Worm (Caenorhabditis elegans) whole organism, L4 larva: Measurements from ENCODE around the gene C14A6.7.
A peak's percentile ranks its signal among the peaks of the same experiment; 100 is the strongest.

ENCODE experiments used
- F37D6.2 ChIP-seq: sonication (generic microtip); optimal IDR thresholded peaks from 2 replicates; lab custom pipeline; 2016; ENCODE audit warnings: mild to moderate bottlenecking, missing genetic modification characterization, missing compliant biosample characterization
- R02D3.7 ChIP-seq: fragments of 150-350 bp; sonication (generic microtip); optimal IDR thresholded peaks from 3 replicates; lab custom pipeline; 2014; ENCODE audit warnings: missing biosample characterization, missing genetic modification characterization
- T20F7.1 ChIP-seq: fragments of 200-800 bp; sonication (Bioruptor generic); optimal IDR thresholded peaks from 2 replicates; lab custom pipeline; 2018; ENCODE audit warnings: mild to moderate bottlenecking, missing genetic modification characterization, missing compliant biosample characterization
- Y48G9A.11 ChIP-seq: fragments of 200-800 bp; sonication (Bioruptor generic); IDR thresholded peaks from 2 replicates; pipeline ENCODE4 v1.3.6; 2022; ENCODE audit warnings: missing genetic modification reagents, missing genetic modification characterization, missing compliant biosample characterization
- ZK337.2 ChIP-seq: fragments of 200-800 bp; sonication (Bioruptor generic); IDR thresholded peaks from 2 replicates; pipeline ENCODE4 v1.3.6; 2022; ENCODE audit warnings: missing genetic modification reagents, missing genetic modification characterization, missing compliant biosample characterization
- aha-1 ChIP-seq: fragments of 150-350 bp; peaks from one replicate; lab custom pipeline; 2014; ENCODE audit warnings: missing biosample characterization, missing genetic modification characterization
- ceh-28 ChIP-seq: fragments of 150-350 bp; optimal IDR thresholded peaks from 2 replicates; lab custom pipeline; 2014; ENCODE audit warnings: missing biosample characterization, missing genetic modification reagents, missing genetic modification characterization
- ceh-44 ChIP-seq: fragments of 200-800 bp; sonication (Bioruptor generic); IDR thresholded peaks from 2 replicates; pipeline ENCODE4 v1.3.6; 2022; ENCODE audit warnings: missing genetic modification reagents, missing genetic modification characterization, missing compliant biosample characterization
- ceh-62 ChIP-seq: sonication (generic microtip); optimal IDR thresholded peaks from 2 replicates; lab custom pipeline; 2017; ENCODE audit warnings: missing biosample characterization, missing genetic modification characterization
- dmd-9 ChIP-seq: fragments of 200-800 bp; sonication (Bioruptor generic); IDR thresholded peaks from 2 replicates; pipeline ENCODE4 v1.3.6; 2022; ENCODE audit warnings: missing genetic modification reagents, missing genetic modification characterization, missing compliant biosample characterization
- dpl-1 ChIP-seq: fragments of 150-350 bp; optimal IDR thresholded peaks from 2 replicates; lab custom pipeline; 2014; ENCODE audit warnings: missing biosample characterization, missing genetic modification reagents, missing genetic modification characterization
- duxl-1 ChIP-seq: sonication (generic microtip); optimal IDR thresholded peaks from 2 replicates; lab custom pipeline; 2016; ENCODE audit warnings: mild to moderate bottlenecking, missing genetic modification characterization, moderate library complexity, missing compliant biosample characterization; ENCODE audit not compliant: poor library complexity
- fos-1 ChIP-seq: fragments of 150-350 bp; optimal IDR thresholded peaks from 2 replicates; lab custom pipeline; 2014; ENCODE audit warnings: missing biosample characterization, missing genetic modification characterization
- hif-1 ChIP-seq, 2 experiments: sonication (generic microtip); optimal IDR thresholded peaks; 2 replicates each; lab custom pipeline; 2016 to 2017; ENCODE audit warnings: missing compliant biosample characterization in 2 of 2, missing genetic modification characterization in 2 of 2, missing genetic modification reagents in 2 of 2, missing genotype in 2 of 2, mild to moderate bottlenecking in 1 of 2
- hmg-1.1 ChIP-seq: fragments of 200-800 bp; sonication (Bioruptor generic); IDR thresholded peaks from 2 replicates; pipeline ENCODE4 v1.3.6; 2022; ENCODE audit warnings: missing genetic modification reagents, missing genetic modification characterization, missing compliant biosample characterization
- lin-13 ChIP-seq: fragments of 150-350 bp; optimal IDR thresholded peaks from 2 replicates; lab custom pipeline; 2014; ENCODE audit warnings: missing biosample characterization, missing genetic modification reagents, missing genetic modification characterization
- lin-29 ChIP-seq: fragments of 200-800 bp; sonication (Bioruptor generic); IDR thresholded peaks from 2 replicates; pipeline ENCODE4 v1.3.6; 2022; ENCODE audit warnings: missing genetic modification reagents, missing genetic modification characterization, missing compliant biosample characterization
- lin-38 ChIP-seq: fragments of 200-800 bp; sonication (Bioruptor generic); IDR thresholded peaks from 2 replicates; pipeline ENCODE4 v1.3.6; 2022; ENCODE audit warnings: missing genetic modification reagents, missing genetic modification characterization, missing compliant biosample characterization
- mep-1 ChIP-seq: fragments of 150-350 bp; sonication (generic microtip); optimal IDR thresholded peaks from 3 replicates; lab custom pipeline; 2014; ENCODE audit warnings: missing biosample characterization, missing genetic modification characterization
- nhr-10 ChIP-seq: fragments of 150-350 bp; optimal IDR thresholded peaks from 2 replicates; lab custom pipeline; 2014; ENCODE audit warnings: missing biosample characterization, missing genetic modification characterization
- nhr-11 ChIP-seq: fragments of 150-350 bp; optimal IDR thresholded peaks from 2 replicates; lab custom pipeline; 2014; ENCODE audit warnings: missing biosample characterization, missing genetic modification characterization
- nhr-48 ChIP-seq: sonication (generic microtip); optimal IDR thresholded peaks from 2 replicates; lab custom pipeline; 2016; ENCODE audit warnings: mild to moderate bottlenecking, missing genetic modification characterization, missing compliant biosample characterization
- pha-4 ChIP-seq, 2 experiments: fragments of 150-350 bp in 1 of 2; fragments of 200-800 bp in 1 of 2; sonication (Bioruptor generic) in 1 of 2; IDR thresholded peaks in 1 of 2; optimal IDR thresholded peaks in 1 of 2; 2 replicates each; pipeline versions ENCODE4 v1.3.6 to Lab custom; 2014 to 2022; ENCODE audit warnings: missing genetic modification characterization in 2 of 2, missing genetic modification reagents in 2 of 2, missing biosample characterization in 1 of 2, missing compliant biosample characterization in 1 of 2
- snpc-4 ChIP-seq: fragments of 150-350 bp; optimal IDR thresholded peaks from 2 replicates; lab custom pipeline; 2014; ENCODE audit warnings: missing biosample characterization, missing genetic modification characterization
- tag-97 ChIP-seq: fragments of 200-800 bp; sonication (Bioruptor generic); IDR thresholded peaks from 2 replicates; pipeline ENCODE4 v1.3.6; 2022; ENCODE audit warnings: missing genetic modification characterization, missing compliant biosample characterization
- unc-39 ChIP-seq: sonication (generic microtip); optimal IDR thresholded peaks from 2 replicates; lab custom pipeline; 2017; ENCODE audit warnings: missing biosample characterization, missing genetic modification characterization
- unc-62 ChIP-seq, 3 experiments: fragments of 150-350 bp in 1 of 3; sonication (generic microtip); optimal IDR thresholded peaks in 2 of 3; peaks in 1 of 3; 1 replicate in 1 of 3; 2 replicates in 2 of 3; lab custom pipeline; 2014 to 2017; ENCODE audit warnings: missing biosample characterization in 3 of 3, missing genetic modification characterization in 3 of 3, missing genetic modification reagents in 3 of 3, missing genotype in 1 of 3

C14A6.7 gene

ce11 chrV:18134378-18134777, 33.8 kb downstream of the C14A6.7 start, which contains the start of gene Y37H2A.7:
Y37H2A.7 (minus strand) TSS chrV:18134478.
- TF ChIP-seq aha-1 (tag; lab: Kevin White, UChicago) (peak; percentile 50), dpl-1 (GFP tag; lab: Kevin White, UChicago) (no peak)

DNA sequence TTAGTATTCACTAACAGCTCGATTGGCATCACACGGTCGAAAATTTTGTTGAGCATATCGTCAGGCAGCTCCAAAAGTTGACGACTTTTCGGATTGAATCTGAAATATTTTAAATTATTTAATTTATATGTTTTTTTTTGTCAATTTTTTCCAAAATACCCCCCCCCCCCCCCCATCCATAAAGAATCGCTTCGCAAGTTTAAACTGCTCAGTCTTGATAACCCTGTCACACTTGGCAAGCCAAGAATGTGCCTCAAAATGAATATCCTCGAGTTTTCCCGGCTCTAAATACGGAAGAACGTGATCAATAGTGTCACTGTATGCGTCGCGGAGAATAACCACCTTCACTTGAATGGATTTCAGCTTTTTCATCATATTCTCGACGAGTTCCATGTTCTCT, 35.0 kb downstream of the C14A6.7 start, which contains the start of gene Y37H2A.18:
Gene Y37H2A.18, minus strand, starts transcription at position 101 of the 400 bp plus-strand sequence.
- TF ChIP-seq F37D6.2 (tag; lab: Kevin White, UChicago) = no peak
- TF ChIP-seq T20F7.1 (GFP tag; lab: Kevin White, UChicago) = no peak
- TF ChIP-seq ZK337.2 = no peak
- no peak for TF ChIP-seq lin-29 (GFP tag; lab: Robert Waterston, UW)
- TF ChIP-seq snpc-4 (tag; lab: Kevin White, UChicago) = no peak
- TF ChIP-seq fos-1 (tag; lab: Kevin White, UChicago) = no peak
- no peak for TF ChIP-seq R02D3.7
- no peak for TF ChIP-seq unc-39 (tag; lab: Kevin White, UChicago)
- no peak for TF ChIP-seq hif-1 (tag; optimal IDR thresholded peaks at IDR 0.05; lab: Kevin White, UChicago)
- TF ChIP-seq, all 104 proteins: peak for 0

DNA sequence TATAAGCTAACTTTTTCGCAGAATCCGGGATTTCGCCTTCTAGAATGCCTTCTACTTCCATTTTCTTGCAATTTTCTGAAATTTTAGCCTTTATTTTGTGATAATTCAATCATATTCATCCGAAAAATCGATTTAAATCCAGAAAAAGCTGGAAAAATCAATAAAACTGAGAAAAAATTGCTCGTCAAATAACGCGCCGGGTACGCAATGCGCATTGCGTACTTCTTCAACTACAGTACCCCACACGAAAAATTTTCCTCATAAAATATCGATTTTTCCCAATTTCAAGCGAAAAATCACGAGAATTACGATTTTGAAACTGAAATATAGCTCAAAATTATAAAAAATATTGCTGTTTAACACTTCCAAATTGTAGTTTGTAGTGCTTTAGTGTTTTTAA, 37.1 kb downstream of the C14A6.7 start, which contains the start of gene Y37H2A.12:
Gene Y37H2A.12, minus strand, starts transcription at position 81 of the 400 bp plus-strand sequence.
- no peak for TF ChIP-seq ceh-28 (tag; lab: Kevin White, UChicago)
- TF ChIP-seq unc-62 (GFP tag; optimal IDR thresholded peaks at IDR 0.05 in 1 of 2; lab: Kevin White, UChicago) = peak in 1 of 2 experiments; percentile 21
- no peak for TF ChIP-seq unc-62 (tag; optimal IDR thresholded peaks at IDR 0.05; lab: Kevin White, UChicago)

DNA sequence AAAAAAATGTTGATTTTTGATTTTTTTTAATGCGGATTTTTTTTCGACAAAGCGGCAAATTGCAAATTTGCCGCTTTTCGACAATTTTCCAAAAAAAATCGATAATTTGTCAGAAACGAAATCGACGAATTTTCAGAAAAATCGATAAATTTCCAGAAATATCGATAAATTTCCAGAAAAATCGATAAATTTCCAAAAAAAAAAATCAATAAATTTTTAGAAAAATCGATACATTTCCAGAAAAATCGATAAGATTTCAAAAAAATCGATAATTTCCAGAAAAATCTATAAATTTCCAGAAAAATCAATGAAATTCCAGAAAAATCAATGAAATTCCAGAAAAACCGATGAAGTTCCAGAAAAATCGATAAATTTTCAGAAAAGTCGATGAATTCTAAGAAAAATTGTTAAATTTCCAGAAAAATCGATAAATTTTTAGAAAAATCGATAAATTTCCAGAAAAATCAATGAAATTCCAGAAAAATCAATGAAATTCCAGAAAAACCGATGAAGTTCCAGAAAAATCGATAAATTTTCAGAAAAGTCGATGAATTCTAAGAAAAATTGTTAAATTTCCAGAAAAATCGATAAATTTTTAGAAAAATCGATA, 38.4 kb downstream of the C14A6.7 start:
- peak; percentile 76 for TF ChIP-seq ceh-28 (tag; lab: Kevin White, UChicago)

DNA sequence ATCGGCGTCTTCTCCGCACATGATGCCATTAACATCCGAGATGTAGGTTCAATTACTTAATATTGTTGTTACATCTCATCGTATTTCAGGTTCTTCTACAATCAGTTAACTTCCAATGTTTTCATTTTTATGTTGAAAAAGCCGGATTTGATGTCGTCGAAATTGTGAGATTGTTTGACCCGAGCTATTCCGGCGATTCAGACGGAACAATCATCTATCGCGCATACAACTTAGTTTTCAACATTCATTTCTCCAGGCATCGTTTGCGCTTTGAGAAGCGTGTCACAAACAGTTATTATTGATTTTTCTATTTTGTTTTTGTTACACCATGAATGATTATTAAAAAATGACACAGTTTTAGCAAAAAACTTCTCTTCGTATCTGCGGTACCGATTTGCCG, 39.6 kb downstream of the C14A6.7 start:
- TF ChIP-seq aha-1 (tag; lab: Kevin White, UChicago) (peak; percentile 91), tag-97 (no peak), nhr-11 (tag; lab: Kevin White, UChicago) (no peak)
- TF ChIP-seq, all 104 proteins: peak for 1

- no peak for TF ChIP-seq nhr-11 (tag; lab: Kevin White, UChicago)
- TF ChIP-seq ceh-62 (tag; lab: Kevin White, UChicago) = no peak
- no peak for TF ChIP-seq nhr-10
- TF ChIP-seq mep-1 = no peak
- TF ChIP-seq hmg-1.1 (GFP tag; lab: Robert Waterston, UW) = no peak
- peak; percentile 93 for TF ChIP-seq aha-1 (tag; lab: Kevin White, UChicago)
- TF ChIP-seq duxl-1 (tag; lab: Kevin White, UChicago) = no peak
- no peak for TF ChIP-seq unc-62 (GFP tag; optimal IDR thresholded peaks at IDR 0.05 in 1 of 2; lab: Kevin White, UChicago)
- no peak for TF ChIP-seq unc-62 (tag; optimal IDR thresholded peaks at IDR 0.05; lab: Kevin White, UChicago)
- no peak for TF ChIP-seq dpl-1 (GFP tag; lab: Kevin White, UChicago)
- no peak for TF ChIP-seq nhr-48
- no peak for TF ChIP-seq pha-4 (GFP tag; IDR thresholded peaks at IDR 0.05; lab: Robert Waterston, UW)
- no peak for TF ChIP-seq pha-4 (tag; optimal IDR thresholded peaks at IDR 0.05; lab: Kevin White, UChicago)
- TF ChIP-seq dmd-9 (GFP tag; lab: Robert Waterston, UW) = no peak
- 0 out of 2 replicates have a peak, but pooled peaks have one; percentile 21 for TF ChIP-seq lin-38 (GFP tag; lab: Robert Waterston, UW)
These were observed 41.0 kb downstream of the C14A6.7 start, which contains the start of gene fbxa-211 for ce11 chrV:18127192-18127591. fbxa-211 (plus strand) TSS chrV:18127519.

DNA sequence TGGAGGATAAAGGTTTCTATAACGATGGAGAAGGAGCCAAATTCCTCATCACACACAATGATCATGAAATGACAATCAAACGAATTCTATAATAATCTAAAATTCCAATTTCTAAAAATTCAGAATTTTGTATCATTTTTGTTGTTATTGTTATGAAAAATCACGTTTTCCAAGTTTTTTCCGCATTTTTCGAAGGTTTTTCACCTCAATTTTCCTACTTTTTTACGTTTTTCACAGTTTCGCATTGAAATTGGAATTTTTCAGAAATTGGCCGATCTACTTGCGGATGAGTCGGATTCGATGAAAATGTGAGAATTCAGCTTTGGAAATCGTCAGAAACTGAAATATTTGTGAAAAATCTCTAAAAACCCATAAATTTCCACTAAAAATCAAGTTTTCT, 43.1 kb downstream of the C14A6.7 start, which contains the start of gene fbxa-210:
Gene fbxa-210, plus strand, starts transcription at position 301 of the 400 bp plus-strand sequence.
- TF ChIP-seq ceh-44 (no peak), Y48G9A.11 (GFP tag; lab: Robert Waterston, UW) (no peak), aha-1 (tag; lab: Kevin White, UChicago) (peak; percentile 34), lin-13 (GFP tag; lab: Kevin White, UChicago) (no peak)
